Fruit fly (Drosophila melanogaster) whole organism, embryonic: ENCODE data around the gene SMC5.
A peak's percentile ranks its signal among the peaks of the same experiment; 100 is the strongest.

Source experiments
- Atf-2 ChIP-seq: fragments of 200-800 bp; sonication (Bioruptor generic); optimal IDR thresholded peaks from 2 replicates; lab custom pipeline; 2016; ENCODE audit warnings: missing biosample characterization, missing genetic modification characterization
- CG10267 ChIP-seq: fragments of 200-800 bp; sonication (Bioruptor generic); optimal IDR thresholded peaks from 2 replicates; lab custom pipeline; 2018; ENCODE audit warnings: missing biosample characterization, mild to moderate bottlenecking, missing genetic modification characterization, moderate library complexity
- CG10979 ChIP-seq: fragments of 200-800 bp; sonication (Bioruptor generic); optimal IDR thresholded peaks from 2 replicates; lab custom pipeline; 2018; ENCODE audit warnings: missing biosample characterization, mild to moderate bottlenecking, missing genetic modification characterization, moderate library complexity
- CG11085 ChIP-seq: fragments of 200-800 bp; sonication (Bioruptor generic); IDR thresholded peaks from 2 replicates; pipeline ENCODE4 v1.3.6; 2022; ENCODE audit warnings: missing biosample characterization, missing genetic modification characterization
- CG11247 ChIP-seq: fragments of 200-800 bp; sonication (Bioruptor generic); IDR thresholded peaks from 2 replicates; pipeline ENCODE4 v1.3.6; 2022; ENCODE audit warnings: missing biosample characterization, missing genetic modification characterization
- CG11398 ChIP-seq: fragments of 200-800 bp; sonication (Bioruptor generic); optimal IDR thresholded peaks from 2 replicates; lab custom pipeline; 2016; ENCODE audit warnings: missing biosample characterization, missing genetic modification characterization
- CG12104 ChIP-seq: fragments of 200-800 bp; sonication (Bioruptor generic); optimal IDR thresholded peaks from 3 replicates; lab custom pipeline; 2016; ENCODE audit warnings: missing biosample characterization, missing genetic modification characterization
- CG13624 ChIP-seq: fragments of 200-800 bp; sonication (Bioruptor generic); optimal IDR thresholded peaks from 2 replicates; lab custom pipeline; 2016; ENCODE audit warnings: missing biosample characterization, missing genetic modification characterization
- CG13894 ChIP-seq: fragments of 200-800 bp; sonication (Bioruptor generic); optimal IDR thresholded peaks from 3 replicates; lab custom pipeline; 2018; ENCODE audit warnings: missing biosample characterization, mild to moderate bottlenecking, missing genetic modification characterization, moderate library complexity
- CG14860 ChIP-seq: fragments of 200-800 bp; sonication (Bioruptor generic); IDR thresholded peaks from 3 replicates; pipeline ENCODE4 v1.3.6; 2022; ENCODE audit warnings: missing biosample characterization, missing genetic modification characterization; ENCODE audit not compliant: partially characterized antibody
- CG17186 ChIP-seq: fragments of 200-800 bp; sonication (Bioruptor generic); optimal IDR thresholded peaks from 3 replicates; lab custom pipeline; 2017; ENCODE audit warnings: missing biosample characterization, missing genetic modification reagents, missing genetic modification characterization
- CG17359 ChIP-seq: fragments of 200-800 bp; sonication (Bioruptor generic); optimal IDR thresholded peaks from 3 replicates; lab custom pipeline; 2018; ENCODE audit warnings: missing biosample characterization, mild to moderate bottlenecking, missing genetic modification characterization, moderate library complexity
- CG17912 ChIP-seq: fragments of 200-800 bp; sonication (Bioruptor generic); optimal IDR thresholded peaks from 2 replicates; lab custom pipeline; 2018; ENCODE audit warnings: missing biosample characterization, mild to moderate bottlenecking, missing genetic modification characterization
- CG2678 ChIP-seq: fragments of 200-800 bp; sonication (Bioruptor generic); optimal IDR thresholded peaks from 3 replicates; lab custom pipeline; 2019; ENCODE audit warnings: missing biosample characterization, mild to moderate bottlenecking, missing genetic modification characterization, moderate library complexity
- CG3065 ChIP-seq: fragments of 200-800 bp; sonication (Bioruptor generic); optimal IDR thresholded peaks from 2 replicates; lab custom pipeline; 2016; ENCODE audit warnings: missing biosample characterization, missing genetic modification characterization
- CG4707 ChIP-seq: fragments of 200-800 bp; sonication (Bioruptor generic); optimal IDR thresholded peaks from 2 replicates; lab custom pipeline; 2018; ENCODE audit warnings: missing biosample characterization, mild to moderate bottlenecking, missing genetic modification characterization, moderate library complexity
- CG7963 ChIP-seq: fragments of 200-800 bp; sonication (Bioruptor generic); IDR thresholded peaks from 3 replicates; pipeline ENCODE4 v1.3.6; 2022; ENCODE audit warnings: missing biosample characterization, missing genetic modification characterization; ENCODE audit not compliant: partially characterized antibody
- CG9437 ChIP-seq: fragments of 200-800 bp; sonication (Bioruptor generic); optimal IDR thresholded peaks from 2 replicates; lab custom pipeline; 2018; ENCODE audit warnings: missing biosample characterization, mild to moderate bottlenecking, missing genetic modification characterization
- CG9797 ChIP-seq: fragments of 200-800 bp; sonication (Bioruptor generic); optimal IDR thresholded peaks from 3 replicates; lab custom pipeline; 2018; ENCODE audit warnings: missing biosample characterization, mild to moderate bottlenecking, missing genetic modification characterization
- Ets97D ChIP-seq: fragments of 200-800 bp; sonication (Bioruptor generic); optimal IDR thresholded peaks from 3 replicates; lab custom pipeline; 2016; ENCODE audit warnings: missing biosample characterization, missing genetic modification characterization
- Fer1 ChIP-seq: fragments of 200-800 bp; sonication (Bioruptor generic); optimal IDR thresholded peaks from 2 replicates; lab custom pipeline; 2017; ENCODE audit warnings: missing biosample characterization, mild to moderate bottlenecking, missing genetic modification characterization
- HHEX ChIP-seq: fragments of 200-800 bp; sonication (Bioruptor generic); optimal IDR thresholded peaks from 3 replicates; lab custom pipeline; 2017; ENCODE audit warnings: missing biosample characterization, mild to moderate bottlenecking, missing genetic modification characterization, missing genetic modification reagents
- HLHmδ ChIP-seq: fragments of 200-800 bp; sonication (Bioruptor generic); optimal IDR thresholded peaks from 2 replicates; lab custom pipeline; 2018; ENCODE audit warnings: missing biosample characterization, mild to moderate bottlenecking, missing genetic modification characterization, moderate library complexity
- Hey ChIP-seq: fragments of 200-800 bp; sonication (Bioruptor generic); optimal IDR thresholded peaks from 3 replicates; lab custom pipeline; 2018; ENCODE audit warnings: missing biosample characterization, mild to moderate bottlenecking, missing genetic modification characterization
- Hr78 ChIP-seq, 2 experiments: fragments of 200-800 bp in 1 of 2; fragments of >200 bp in 1 of 2; sonication (Bioruptor generic) in 1 of 2; optimal IDR thresholded peaks; 2 replicates each; lab custom pipeline; 2017 to 2019; ENCODE audit warnings: missing biosample characterization in 2 of 2, missing genetic modification characterization in 2 of 2, mild to moderate bottlenecking in 1 of 2, moderate library complexity in 1 of 2
- MESR4 ChIP-seq: fragments of 200-800 bp; sonication (Bioruptor generic); optimal IDR thresholded peaks from 2 replicates; lab custom pipeline; 2018; ENCODE audit warnings: missing biosample characterization, mild to moderate bottlenecking, missing genetic modification characterization, moderate library complexity
- NC2β ChIP-seq: fragments of 200-800 bp; sonication (Bioruptor generic); optimal IDR thresholded peaks from 2 replicates; lab custom pipeline; 2016; ENCODE audit warnings: missing biosample characterization, missing genetic modification characterization
- Ssrp ChIP-seq: fragments of 200-800 bp; sonication (Bioruptor generic); optimal IDR thresholded peaks from 2 replicates; lab custom pipeline; 2018; ENCODE audit warnings: missing biosample characterization, mild to moderate bottlenecking, missing genetic modification characterization, moderate library complexity
- Usf ChIP-seq: fragments of 200-800 bp; sonication (Bioruptor generic); optimal IDR thresholded peaks from 2 replicates; lab custom pipeline; 2017; ENCODE audit warnings: missing genotype, missing biosample characterization, missing genetic modification characterization
- ac ChIP-seq: fragments of 200-800 bp; sonication (Bioruptor generic); optimal IDR thresholded peaks from 3 replicates; lab custom pipeline; 2017; ENCODE audit warnings: missing biosample characterization, mild to moderate bottlenecking, missing genetic modification characterization
- bowl ChIP-seq: fragments of 200-800 bp; sonication (Bioruptor generic); IDR thresholded peaks from 2 replicates; pipeline ENCODE4 v1.3.6; 2022; ENCODE audit warnings: missing biosample characterization, missing genetic modification characterization
- caup ChIP-seq: fragments of 200-800 bp; sonication (Bioruptor generic); optimal IDR thresholded peaks from 3 replicates; lab custom pipeline; 2017; ENCODE audit warnings: missing biosample characterization, mild to moderate bottlenecking, missing genetic modification characterization, moderate library complexity; ENCODE audit not compliant: severe bottlenecking
- crp ChIP-seq, 2 experiments: fragments of 200-800 bp; sonication (Bioruptor generic); optimal IDR thresholded peaks; 2 replicates in 1 of 2; 3 replicates in 1 of 2; lab custom pipeline; 2017; ENCODE audit warnings: missing biosample characterization in 2 of 2, missing genetic modification characterization in 2 of 2, mild to moderate bottlenecking in 1 of 2, moderate library complexity in 1 of 2
- dimm ChIP-seq: fragments of 200-800 bp; sonication (Bioruptor generic); IDR thresholded peaks from 2 replicates; pipeline ENCODE4 v1.3.6; 2022; ENCODE audit warnings: missing biosample characterization, missing genetic modification characterization
- fd102C ChIP-seq: fragments of 200-800 bp; sonication (Bioruptor generic); optimal IDR thresholded peaks from 2 replicates; lab custom pipeline; 2018; ENCODE audit warnings: missing biosample characterization, mild to moderate bottlenecking, missing genetic modification characterization, moderate library complexity
- gce ChIP-seq: fragments of 200-800 bp; sonication (Bioruptor generic); IDR thresholded peaks from 3 replicates; pipeline ENCODE4 v1.3.6; 2022; ENCODE audit warnings: missing biosample characterization, missing genetic modification characterization
- gem ChIP-seq: fragments of 200-800 bp; sonication (Bioruptor generic); optimal IDR thresholded peaks from 2 replicates; lab custom pipeline; 2019; ENCODE audit warnings: missing biosample characterization, mild to moderate bottlenecking, missing genetic modification characterization, moderate library complexity
- grn ChIP-seq: fragments of 200-800 bp; sonication (Bioruptor generic); optimal IDR thresholded peaks from 3 replicates; lab custom pipeline; 2017; ENCODE audit warnings: missing biosample characterization, missing genetic modification characterization
- kni ChIP-seq: fragments of 200-800 bp; sonication (Bioruptor generic); optimal IDR thresholded peaks from 3 replicates; lab custom pipeline; 2017; ENCODE audit warnings: mild to moderate bottlenecking, missing biosample characterization, missing genetic modification reagents, missing genetic modification characterization
- oc ChIP-seq: fragments of 200-800 bp; sonication (Bioruptor generic); optimal IDR thresholded peaks from 2 replicates; lab custom pipeline; 2018; ENCODE audit warnings: missing biosample characterization, mild to moderate bottlenecking, missing genetic modification characterization, moderate library complexity
- otp ChIP-seq: fragments of 200-800 bp; sonication (Bioruptor generic); IDR thresholded peaks from 3 replicates; pipeline ENCODE4, ENCODE4 v1.3.6; 2022; ENCODE audit warnings: missing biosample characterization, missing genetic modification characterization
- phol ChIP-seq: fragments of 200-800 bp; sonication (Bioruptor generic); optimal IDR thresholded peaks from 3 replicates; lab custom pipeline; 2018; ENCODE audit warnings: missing biosample characterization, mild to moderate bottlenecking, missing genetic modification characterization, moderate library complexity
- pita ChIP-seq: fragments of 200-800 bp; sonication (Bioruptor generic); optimal IDR thresholded peaks from 2 replicates; lab custom pipeline; 2017; ENCODE audit warnings: missing biosample characterization, mild to moderate bottlenecking, missing genetic modification characterization
- ro ChIP-seq: fragments of 200-800 bp; sonication (Bioruptor generic); IDR thresholded peaks from 2 replicates; pipeline ENCODE4 v1.3.6; 2022; ENCODE audit warnings: missing biosample characterization, missing genetic modification characterization
- sc ChIP-seq, 3 experiments: fragments of >200 bp in 2 of 3; fragments of 200-800 bp in 1 of 3; sonication (Bioruptor generic) in 1 of 3; optimal IDR thresholded peaks; 2 replicates in 2 of 3; 3 replicates in 1 of 3; lab custom pipeline; 2017; ENCODE audit warnings: mild to moderate bottlenecking in 1 of 3, missing biosample characterization in 1 of 3, missing genetic modification characterization in 1 of 3, missing genetic modification reagents in 1 of 3
- seq ChIP-seq: fragments of 200-800 bp; sonication (Bioruptor generic); IDR thresholded peaks from 2 replicates; pipeline ENCODE4 v1.3.6; 2022; ENCODE audit warnings: missing biosample characterization, missing genetic modification characterization
- tup ChIP-seq: fragments of 200-800 bp; sonication (Bioruptor generic); optimal IDR thresholded peaks from 2 replicates; lab custom pipeline; 2016; ENCODE audit warnings: missing biosample characterization, mild to moderate bottlenecking, missing genetic modification characterization, moderate library complexity
- tx ChIP-seq: fragments of 200-800 bp; sonication (Bioruptor generic); optimal IDR thresholded peaks from 2 replicates; lab custom pipeline; 2016; ENCODE audit warnings: missing biosample characterization, missing genetic modification characterization
- vfl ChIP-seq: fragments of 200-800 bp; sonication (Bioruptor generic); optimal IDR thresholded peaks from 2 replicates; lab custom pipeline; 2016; ENCODE audit warnings: missing biosample characterization, missing genetic modification characterization
- yki ChIP-seq: fragments of >200 bp; optimal IDR thresholded peaks from 3 replicates; lab custom pipeline; 2018

Gene SMC5

dm6 chr3L:21585397-21585796 lies 16.4 kb downstream of the SMC5 start (continued):
- TF ChIP-seq HLHmδ (GFP tag; lab: Kevin White, UChicago) (no peak), CG11085 (GFP tag; lab: Robert Waterston, UW) (no peak), MESR4 (no peak), CG14860 (GFP tag; lab: Robert Waterston, UW) (no peak), pita (GFP tag; lab: Kevin White, UChicago) (no peak), Ssrp (tag; lab: Kevin White, UChicago) (no peak), CG11247 (GFP tag; lab: Robert Waterston, UW) (no peak), NC2β (GFP tag; lab: Kevin White, UChicago) (no peak), kni (GFP tag; lab: Kevin White, UChicago) (no peak), vfl (GFP tag; lab: Kevin White, UChicago) (no peak), Hr78 (GFP tag; optimal IDR thresholded peaks at IDR 0.05; lab: Kevin White, UChicago) (no peak), Hey (tag; lab: Kevin White, UChicago) (no peak), gem (peak; percentile 40), ro (GFP tag; lab: Robert Waterston, UW) (no peak), CG2678 (tag; lab: Kevin White, UChicago) (no peak), Fer1 (GFP tag; lab: Kevin White, UChicago) (no peak), grn (GFP tag; lab: Kevin White, UChicago) (no peak), crp (GFP tag; optimal IDR thresholded peaks at IDR 0.05; lab: Kevin White, UChicago) (no peak), Usf (GFP tag; lab: Kevin White, UChicago) (no peak), CG9437 (GFP tag; lab: Kevin White, UChicago) (peak; percentile 8), phol (tag; lab: Kevin White, UChicago) (peak; percentile 1), CG11398 (GFP tag; lab: Kevin White, UChicago) (no peak), CG17186 (GFP tag; lab: Kevin White, UChicago) (no peak), yki (no peak), CG10979 (peak; percentile 60), CG13624 (GFP tag; lab: Kevin White, UChicago) (no peak), CG10267 (tag; lab: Kevin White, UChicago) (peak; percentile 23), tx (GFP tag; lab: Kevin White, UChicago) (no peak), sc (optimal IDR thresholded peaks at IDR 0.05; lab: Kevin White, UChicago) (no peak), sc (GFP tag; optimal IDR thresholded peaks at IDR 0.05; lab: Kevin White, UChicago) (no peak), CG9797 (GFP tag; lab: Kevin White, UChicago) (no peak), bowl (GFP tag; lab: Robert Waterston, UW) (no peak), tup (GFP tag; lab: Kevin White, UChicago) (no peak), fd102C (GFP tag; lab: Kevin White, UChicago) (no peak), otp (no peak), oc (tag; lab: Kevin White, UChicago) (no peak), seq (no peak), CG13894 (tag; lab: Kevin White, UChicago) (no peak), Ets97D (GFP tag; lab: Kevin White, UChicago) (no peak), caup (no peak), gce (GFP tag; lab: Robert Waterston, UW) (no peak), dimm (no peak), CG12104 (GFP tag; lab: Kevin White, UChicago) (no peak), Atf-2 (GFP tag; lab: Kevin White, UChicago) (no peak), CG3065 (GFP tag; lab: Kevin White, UChicago) (no peak), CG17359 (no peak), CG7963 (GFP tag; lab: Robert Waterston, UW) (no peak), CG4707 (no peak), HHEX (GFP tag; lab: Kevin White, UChicago) (no peak), ac (GFP tag; lab: Kevin White, UChicago) (no peak), CG17912 (no peak)
